Fruit fly (Drosophila melanogaster) whole organism, embryonic: ENCODE measurements around the gene CG10481.

Experiments used
- CG10565 ChIP-seq: fragments of 200-800 bp; sonication (Bioruptor generic); optimal IDR thresholded peaks from 3 replicates; lab custom pipeline; 2016; ENCODE audit warnings: missing biosample characterization, mild to moderate bottlenecking, missing genetic modification characterization
- CG11504 ChIP-seq: fragments of 200-800 bp; sonication (Bioruptor generic); optimal IDR thresholded peaks from 3 replicates; lab custom pipeline; 2019; ENCODE audit warnings: missing biosample characterization, mild to moderate bottlenecking, missing genetic modification characterization, moderate library complexity
- CG12155 ChIP-seq: fragments of 200-800 bp; sonication (Bioruptor generic); optimal IDR thresholded peaks from 3 replicates; lab custom pipeline; 2016; ENCODE audit warnings: missing biosample characterization, missing genetic modification characterization
- CG12219 ChIP-seq: fragments of 200-800 bp; sonication (Bioruptor generic); optimal IDR thresholded peaks from 3 replicates; lab custom pipeline; 2018; ENCODE audit warnings: missing biosample characterization, mild to moderate bottlenecking, missing genetic modification characterization
- CG12744 ChIP-seq: fragments of 200-800 bp; sonication (Bioruptor generic); optimal IDR thresholded peaks from 2 replicates; lab custom pipeline; 2016; ENCODE audit warnings: missing biosample characterization, missing genetic modification characterization
- CG14860 ChIP-seq: fragments of 200-800 bp; sonication (Bioruptor generic); IDR thresholded peaks from 3 replicates; pipeline ENCODE4 v1.3.6; 2022; ENCODE audit warnings: missing biosample characterization, missing genetic modification characterization; ENCODE audit not compliant: partially characterized antibody
- CG15269 ChIP-seq: fragments of 200-800 bp; sonication (Bioruptor generic); optimal IDR thresholded peaks from 2 replicates; lab custom pipeline; 2018; ENCODE audit warnings: missing biosample characterization, mild to moderate bottlenecking, missing genetic modification characterization, moderate library complexity
- CG1529 ChIP-seq: fragments of 200-800 bp; sonication (Bioruptor generic); optimal IDR thresholded peaks from 3 replicates; lab custom pipeline; 2018; ENCODE audit warnings: missing biosample characterization, missing genetic modification characterization
- CG2202 ChIP-seq: fragments of 200-800 bp; sonication (Bioruptor generic); optimal IDR thresholded peaks from 2 replicates; lab custom pipeline; 2018; ENCODE audit warnings: missing biosample characterization, mild to moderate bottlenecking, missing genetic modification characterization
- CG3065 ChIP-seq: fragments of 200-800 bp; sonication (Bioruptor generic); optimal IDR thresholded peaks from 2 replicates; lab custom pipeline; 2016; ENCODE audit warnings: missing biosample characterization, missing genetic modification characterization
- CG33213 ChIP-seq: fragments of 200-800 bp; sonication (Bioruptor generic); optimal IDR thresholded peaks from 3 replicates; lab custom pipeline; 2016; ENCODE audit warnings: missing biosample characterization, missing genetic modification characterization
- CG3407 ChIP-seq: fragments of 200-800 bp; sonication (Bioruptor generic); optimal IDR thresholded peaks from 2 replicates; lab custom pipeline; 2018; ENCODE audit warnings: missing biosample characterization, mild to moderate bottlenecking, missing genetic modification characterization
- CG34422 ChIP-seq: fragments of 200-800 bp; sonication (Bioruptor generic); IDR thresholded peaks from 3 replicates; pipeline ENCODE4 v1.3.6; 2022; ENCODE audit warnings: missing biosample characterization, missing genetic modification characterization
- CG7271 ChIP-seq: fragments of 200-800 bp; sonication (Bioruptor generic); optimal IDR thresholded peaks from 2 replicates; lab custom pipeline; 2018; ENCODE audit warnings: missing biosample characterization, mild to moderate bottlenecking, missing genetic modification characterization, moderate library complexity
- CG7372 ChIP-seq: fragments of 200-800 bp; sonication (Bioruptor generic); IDR thresholded peaks from 2 replicates; pipeline ENCODE4 v1.3.6; 2022; ENCODE audit warnings: missing biosample characterization, missing genetic modification characterization
- CG7745 ChIP-seq: fragments of 200-800 bp; sonication (Bioruptor generic); optimal IDR thresholded peaks from 2 replicates; lab custom pipeline; 2018; ENCODE audit warnings: missing biosample characterization, mild to moderate bottlenecking, missing genetic modification characterization, moderate library complexity
- CG8290 ChIP-seq, 3 experiments: fragments of 200-800 bp; sonication (Bioruptor generic); optimal IDR thresholded peaks; 2 replicates each; lab custom pipeline; 2016 to 2019; ENCODE audit warnings: missing biosample characterization in 3 of 3, missing genetic modification characterization in 3 of 3, mild to moderate bottlenecking in 2 of 3, moderate library complexity in 1 of 3
- CG8765 ChIP-seq: fragments of 200-800 bp; sonication (Bioruptor generic); IDR thresholded peaks from 2 replicates; pipeline ENCODE4 v1.3.6; 2022; ENCODE audit warnings: missing biosample characterization, missing genetic modification characterization
- CG9932 ChIP-seq: fragments of 200-800 bp; sonication (Bioruptor generic); IDR thresholded peaks from 2 replicates; pipeline ENCODE4 v1.3.6; 2022; ENCODE audit warnings: missing biosample characterization, missing genetic modification characterization
- CrebB ChIP-seq: fragments of 200-800 bp; sonication (Bioruptor generic); optimal IDR thresholded peaks from 3 replicates; lab custom pipeline; 2018; ENCODE audit warnings: missing biosample characterization, mild to moderate bottlenecking, missing genetic modification characterization
- Dad ChIP-seq: fragments of 200-800 bp; sonication (Bioruptor generic); optimal IDR thresholded peaks from 3 replicates; lab custom pipeline; 2016; ENCODE audit warnings: missing biosample characterization, missing genetic modification characterization
- Dp ChIP-seq: fragments of 200-800 bp; sonication (Bioruptor generic); optimal IDR thresholded peaks from 2 replicates; lab custom pipeline; 2018; ENCODE audit warnings: missing biosample characterization, mild to moderate bottlenecking, missing genetic modification characterization, moderate library complexity
- Dref ChIP-seq: fragments of 200-800 bp; sonication (Bioruptor generic); IDR thresholded peaks from 2 replicates; pipeline ENCODE4 v1.3.6; 2022; ENCODE audit warnings: missing biosample characterization, missing genetic modification characterization
- E2f1 ChIP-seq: fragments of 200-800 bp; sonication (Bioruptor generic); IDR thresholded peaks from 2 replicates; pipeline ENCODE4 v1.3.6; 2022; ENCODE audit warnings: missing biosample characterization, missing genetic modification characterization
- Gug ChIP-seq: fragments of 200-800 bp; sonication (Bioruptor generic); IDR thresholded peaks from 4 replicates; pipeline ENCODE4 v1.3.6; 2022; ENCODE audit warnings: missing biosample characterization, missing genetic modification characterization
- H15 ChIP-seq: fragments of 200-800 bp; sonication (Bioruptor generic); IDR thresholded peaks from 3 replicates; pipeline ENCODE4 v1.3.6; 2022; ENCODE audit warnings: missing biosample characterization, missing genetic modification characterization
- HLH4C ChIP-seq: fragments of 200-800 bp; sonication (Bioruptor generic); IDR thresholded peaks from 3 replicates; pipeline ENCODE4 v1.3.6; 2022; ENCODE audit warnings: missing biosample characterization, missing genetic modification characterization; ENCODE audit not compliant: partially characterized antibody
- HLH54F ChIP-seq: fragments of 200-800 bp; sonication (Bioruptor generic); optimal IDR thresholded peaks from 3 replicates; lab custom pipeline; 2016; ENCODE audit warnings: missing biosample characterization, missing genetic modification characterization
- Hsf ChIP-seq: fragments of 200-800 bp; sonication (Bioruptor generic); optimal IDR thresholded peaks from 3 replicates; lab custom pipeline; 2016; ENCODE audit warnings: missing biosample characterization, missing genetic modification characterization
- NFAT ChIP-seq: fragments of 200-800 bp; sonication (Bioruptor generic); IDR thresholded peaks from 2 replicates; pipeline ENCODE4 v1.3.6; 2022; ENCODE audit warnings: missing biosample characterization, missing genetic modification characterization
- Oaz ChIP-seq: fragments of 200-800 bp; sonication (Bioruptor generic); IDR thresholded peaks from 2 replicates; pipeline ENCODE4 v1.3.6; 2022; ENCODE audit warnings: missing biosample characterization, missing genetic modification characterization
- abd-A ChIP-seq: fragments of 200-800 bp; sonication (Bioruptor generic); optimal IDR thresholded peaks from 3 replicates; lab custom pipeline; 2019; ENCODE audit warnings: missing biosample characterization, mild to moderate bottlenecking, missing genetic modification characterization, moderate library complexity
- emc ChIP-seq: fragments of 200-800 bp; sonication (Bioruptor generic); optimal IDR thresholded peaks from 2 replicates; lab custom pipeline; 2016; ENCODE audit warnings: missing biosample characterization, missing genetic modification characterization
- ewg ChIP-seq: fragments of 200-800 bp; sonication (Bioruptor generic); optimal IDR thresholded peaks from 3 replicates; lab custom pipeline; 2017; ENCODE audit warnings: mild to moderate bottlenecking, missing biosample characterization, missing genetic modification reagents, missing genetic modification characterization
- fru ChIP-seq: fragments of >200 bp; optimal IDR thresholded peaks from 2 replicates; lab custom pipeline; 2017
- grau ChIP-seq: fragments of 200-800 bp; optimal IDR thresholded peaks from 3 replicates; lab custom pipeline; 2019; ENCODE audit warnings: missing biosample characterization, mild to moderate bottlenecking, missing genetic modification characterization, moderate library complexity
- insv ChIP-seq, 2 experiments: fragments of 200-800 bp; sonication (Bioruptor generic); optimal IDR thresholded peaks; 3 replicates each; lab custom pipeline; 2016 to 2018; ENCODE audit warnings: missing biosample characterization in 2 of 2, missing genetic modification characterization in 2 of 2
- klu ChIP-seq: fragments of 200-800 bp; sonication (Bioruptor generic); IDR thresholded peaks from 2 replicates; pipeline ENCODE4 v1.3.6; 2022; ENCODE audit warnings: missing biosample characterization, missing genetic modification characterization
- kni ChIP-seq: fragments of 200-800 bp; sonication (Bioruptor generic); optimal IDR thresholded peaks from 3 replicates; lab custom pipeline; 2017; ENCODE audit warnings: mild to moderate bottlenecking, missing biosample characterization, missing genetic modification reagents, missing genetic modification characterization
- lmd ChIP-seq: fragments of 200-800 bp; sonication (Bioruptor generic); IDR thresholded peaks from 2 replicates; pipeline ENCODE4 v1.3.6; 2022; ENCODE audit warnings: missing biosample characterization, missing genetic modification characterization
- lola ChIP-seq, 3 experiments: fragments of >200 bp in 2 of 3; fragments of 200-800 bp in 1 of 3; sonication (Bioruptor generic) in 1 of 3; optimal IDR thresholded peaks; 2 replicates each; lab custom pipeline; 2017 to 2019; ENCODE audit warnings: missing biosample characterization in 3 of 3, missing genetic modification characterization in 3 of 3, mild to moderate bottlenecking in 1 of 3, moderate library complexity in 1 of 3
- onecut ChIP-seq: fragments of 200-800 bp; sonication (Bioruptor generic); IDR thresholded peaks from 2 replicates; pipeline ENCODE4 v1.3.6; 2022; ENCODE audit warnings: missing biosample characterization, missing genetic modification characterization
- pita ChIP-seq: fragments of 200-800 bp; sonication (Bioruptor generic); optimal IDR thresholded peaks from 2 replicates; lab custom pipeline; 2017; ENCODE audit warnings: missing biosample characterization, mild to moderate bottlenecking, missing genetic modification characterization
- pros ChIP-seq: fragments of 200-800 bp; sonication (Bioruptor generic); optimal IDR thresholded peaks from 3 replicates; lab custom pipeline; 2019; ENCODE audit warnings: missing biosample characterization, mild to moderate bottlenecking, missing genetic modification characterization, moderate library complexity
- ro ChIP-seq: fragments of 200-800 bp; sonication (Bioruptor generic); IDR thresholded peaks from 2 replicates; pipeline ENCODE4 v1.3.6; 2022; ENCODE audit warnings: missing biosample characterization, missing genetic modification characterization
- sd ChIP-seq: fragments of 200-800 bp; sonication (Bioruptor generic); optimal IDR thresholded peaks from 3 replicates; lab custom pipeline; 2018; ENCODE audit warnings: missing biosample characterization, mild to moderate bottlenecking, missing genetic modification characterization, moderate library complexity
- shn ChIP-seq: fragments of 200-800 bp; sonication (Bioruptor generic); optimal IDR thresholded peaks from 3 replicates; lab custom pipeline; 2016; ENCODE audit warnings: missing biosample characterization, missing genetic modification characterization
- sqz ChIP-seq: fragments of 200-800 bp; sonication (Bioruptor generic); optimal IDR thresholded peaks from 3 replicates; lab custom pipeline; 2018; ENCODE audit warnings: missing biosample characterization, mild to moderate bottlenecking, missing genetic modification characterization
- tap ChIP-seq: fragments of 200-800 bp; optimal IDR thresholded peaks from 3 replicates; lab custom pipeline; 2019; ENCODE audit warnings: missing biosample characterization, mild to moderate bottlenecking, missing genetic modification characterization, moderate library complexity
- zfh2 ChIP-seq: fragments of 200-800 bp; sonication (Bioruptor generic); optimal IDR thresholded peaks from 2 replicates; lab custom pipeline; 2016; ENCODE audit warnings: missing biosample characterization, missing genetic modification characterization

Gene CG10481

DNA sequence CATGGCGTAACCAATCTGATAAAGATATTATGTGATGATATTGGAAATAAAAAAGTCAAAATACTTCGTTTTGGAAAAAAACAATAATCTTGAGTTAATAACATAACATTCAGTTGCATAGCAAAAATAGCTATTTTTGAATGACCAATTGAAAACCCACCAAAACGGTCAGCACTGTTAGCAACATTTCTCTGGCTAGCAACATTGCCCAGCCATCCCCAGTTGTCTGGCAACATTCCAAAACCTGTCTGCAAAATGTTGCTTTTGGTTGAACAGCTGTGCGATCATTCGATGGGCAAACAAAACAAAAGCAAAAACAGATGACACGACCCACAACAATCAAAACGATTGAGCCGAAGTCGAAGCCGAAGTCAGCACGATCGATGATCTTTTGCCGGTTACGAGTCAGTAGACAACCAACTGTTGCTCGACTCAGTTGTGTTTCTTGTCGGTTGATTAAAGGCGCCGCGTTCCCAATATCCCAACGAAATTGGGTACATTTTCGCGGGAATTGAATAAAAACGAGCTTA, 26.7 kb downstream of the CG10481 start (continued):
- peak; percentile 86 for TF ChIP-seq CG8290 (GFP tag; optimal IDR thresholded peaks at IDR 0.05; lab: Kevin White, UChicago)
- TF ChIP-seq CG8290 (tag; optimal IDR thresholded peaks at IDR 0.05; lab: Kevin White, UChicago): peak; percentile 8 to 97
- peak; percentile 91 for TF ChIP-seq CG3065
- no peak for TF ChIP-seq abd-A (tag; lab: Kevin White, UChicago)
- TF ChIP-seq shn (GFP tag; lab: Kevin White, UChicago): peak; percentile 95
- TF ChIP-seq Oaz (GFP tag; lab: Robert Waterston, UW): peak; percentile 94
- TF ChIP-seq CG10565 (GFP tag; lab: Kevin White, UChicago): peak; percentile 19
- peak; percentile 95 for TF ChIP-seq CG1529
- peak; percentile 94 for TF ChIP-seq H15 (GFP tag; lab: Robert Waterston, UW)
- peak; percentile 93 for TF ChIP-seq CrebB
- peak; percentile 73 for TF ChIP-seq CG7745
- peak; percentile 95 for TF ChIP-seq grau (tag; lab: Kevin White, UChicago)
- peak; percentile 93 for TF ChIP-seq NFAT (GFP tag; lab: Robert Waterston, UW)
- TF ChIP-seq CG34422: peak; percentile 95
- peak; percentile 78; the same call in 3 of the 4 replicates for TF ChIP-seq Gug (GFP tag; lab: Robert Waterston, UW)
- peak; percentile 94 for TF ChIP-seq HLH54F
- peak; percentile 90 for TF ChIP-seq CG12155 (GFP tag; lab: Kevin White, UChicago)
- peak; percentile 94 for TF ChIP-seq CG2202 (tag; lab: Kevin White, UChicago)
- TF ChIP-seq lola (GFP tag; optimal IDR thresholded peaks at IDR 0.05; lab: Kevin White, UChicago): peak in 1 of 3 experiments; percentile 96
- peak; percentile 74 for TF ChIP-seq CG33213 (GFP tag; lab: Kevin White, UChicago)
- TF ChIP-seq pros: peak; percentile 6
- TF ChIP-seq HLH4C: no peak
- peak; percentile 72 for TF ChIP-seq CG7271 (tag; lab: Kevin White, UChicago)
- peak; percentile 95 for TF ChIP-seq CG3407 (GFP tag; lab: Kevin White, UChicago)
- TF ChIP-seq CG15269 (tag; lab: Kevin White, UChicago): peak; percentile 96
- peak; percentile 27 to 32 for TF ChIP-seq insv (GFP tag; optimal IDR thresholded peaks at IDR 0.05; lab: Kevin White, UChicago)
- peak; percentile 97 for TF ChIP-seq Hsf (GFP tag; lab: Kevin White, UChicago)
- TF ChIP-seq fru (lab: Kevin White, UChicago): no peak
- peak; percentile 100 for TF ChIP-seq CG11504 (tag; lab: Kevin White, UChicago)
- TF ChIP-seq CG8765 (GFP tag; lab: Robert Waterston, UW): peak; percentile 80
- TF ChIP-seq Dref: no peak
- peak; percentile 91 for TF ChIP-seq zfh2
- peak; percentile 49 for TF ChIP-seq ro (GFP tag; lab: Robert Waterston, UW)
- peak; percentile 83 for TF ChIP-seq onecut (GFP tag; lab: Robert Waterston, UW)
- peak; percentile 90 for TF ChIP-seq tap (tag; lab: Kevin White, UChicago)
- TF ChIP-seq E2f1 (GFP tag; lab: Robert Waterston, UW): peak; percentile 92
- TF ChIP-seq CG12219 (GFP tag; lab: Kevin White, UChicago): peak; percentile 96
- TF ChIP-seq sd (tag; lab: Kevin White, UChicago): peak; percentile 84
- peak; percentile 9 for TF ChIP-seq Dp (GFP tag; lab: Kevin White, UChicago)
- TF ChIP-seq CG9932: peak; percentile 95
- TF ChIP-seq CG7372 (GFP tag; lab: Robert Waterston, UW): peak; percentile 90
- no peak for TF ChIP-seq kni (GFP tag; lab: Kevin White, UChicago)
- TF ChIP-seq emc (GFP tag; lab: Kevin White, UChicago): peak; percentile 60
- TF ChIP-seq pita (GFP tag; lab: Kevin White, UChicago): no peak
- TF ChIP-seq ewg (GFP tag; lab: Kevin White, UChicago): peak; percentile 92
- TF ChIP-seq CG14860: no peak
- peak; percentile 94 for TF ChIP-seq CG12744
- peak; percentile 78 for TF ChIP-seq klu
- TF ChIP-seq Dad (GFP tag; lab: Kevin White, UChicago): peak; percentile 86
- TF ChIP-seq lmd (GFP tag; lab: Robert Waterston, UW): peak; percentile 89
- peak; percentile 45 for TF ChIP-seq sqz
